Worm (Caenorhabditis elegans) whole organism, young adult: ENCODE results near the gene cgr-1.

Experiments
- B0336.3 ChIP-seq: fragments of 200-800 bp; sonication (Bioruptor generic); IDR thresholded peaks from 2 replicates; pipeline ENCODE4 v1.3.6; 2022; ENCODE audit warnings: missing genetic modification characterization, missing compliant biosample characterization
- C17E4.6 ChIP-seq: fragments of 200-800 bp; sonication (Bioruptor generic); IDR thresholded peaks from 2 replicates; pipeline ENCODE4 v1.3.6; 2022; ENCODE audit warnings: missing genetic modification reagents, missing genetic modification characterization, missing compliant biosample characterization
- F10E7.11 ChIP-seq: sonication (generic microtip); optimal IDR thresholded peaks from 2 replicates; lab custom pipeline; 2017; ENCODE audit warnings: mild to moderate bottlenecking, missing genetic modification characterization, moderate library complexity, missing compliant biosample characterization
- F37B4.10 ChIP-seq: fragments of 200-800 bp; sonication (Bioruptor generic); IDR thresholded peaks from 2 replicates; pipeline ENCODE4 v1.3.6; 2022; ENCODE audit warnings: missing genetic modification characterization, missing compliant biosample characterization
- F39B2.1 ChIP-seq: fragments of 200-800 bp; sonication (Bioruptor generic); IDR thresholded peaks from 2 replicates; pipeline ENCODE4 v1.3.6; 2022; ENCODE audit warnings: missing genetic modification reagents, missing genetic modification characterization, missing compliant biosample characterization
- F57A8.1 ChIP-seq: fragments of 200-800 bp; sonication (Bioruptor generic); optimal IDR thresholded peaks from 2 replicates; lab custom pipeline; 2018; ENCODE audit warnings: mild to moderate bottlenecking, missing genetic modification characterization, moderate library complexity, missing compliant biosample characterization
- K11D2.4 ChIP-seq: fragments of 200-800 bp; sonication (Bioruptor generic); IDR thresholded peaks from 2 replicates; pipeline ENCODE4 v1.3.6; 2022; ENCODE audit warnings: missing genetic modification reagents, missing genetic modification characterization, missing compliant biosample characterization
- K12H6.12 ChIP-seq: fragments of 200-800 bp; sonication (Bioruptor generic); optimal IDR thresholded peaks from 2 replicates; lab custom pipeline; 2018; ENCODE audit warnings: mild to moderate bottlenecking, missing genetic modification characterization, missing compliant biosample characterization
- T07F8.4 ChIP-seq: sonication (generic microtip); optimal IDR thresholded peaks from 2 replicates; lab custom pipeline; 2016; ENCODE audit warnings: mild to moderate bottlenecking, missing genetic modification characterization, moderate library complexity, missing compliant biosample characterization
- T26A5.8 ChIP-seq: sonication (generic microtip); optimal IDR thresholded peaks from 2 replicates; lab custom pipeline; 2016; ENCODE audit warnings: missing genetic modification characterization, missing compliant biosample characterization
- Y53G8AR.9 ChIP-seq: fragments of 200-800 bp; sonication (Bioruptor generic); conservative IDR thresholded peaks from 2 replicates; pipeline ENCODE4 v1.3.6; 2022; ENCODE audit warnings: missing genetic modification reagents, missing genetic modification characterization, missing compliant biosample characterization
- Y79H2A.3 ChIP-seq: fragments of 200-800 bp; sonication (Bioruptor generic); conservative IDR thresholded peaks from 2 replicates; pipeline ENCODE4 v1.3.6; 2022; ENCODE audit warnings: missing genetic modification reagents, missing genetic modification characterization, missing compliant biosample characterization
- Y95B8A.8 ChIP-seq: fragments of 200-800 bp; sonication (Bioruptor generic); IDR thresholded peaks from 2 replicates; pipeline ENCODE4 v1.3.6; 2022; ENCODE audit warnings: missing genetic modification reagents, missing genetic modification characterization, missing compliant biosample characterization
- ama-1 ChIP-seq, 3 experiments: fragments of 150-350 bp in 1 of 3; sonication (generic microtip) in 2 of 3; optimal IDR thresholded peaks; 2 replicates each; lab custom pipeline; 2014 to 2018; ENCODE audit warnings: missing biosample characterization in 2 of 3, missing genetic modification characterization in 2 of 3, missing genetic modification reagents in 2 of 3
- attf-5 ChIP-seq: fragments of 200-800 bp; sonication (Bioruptor generic); optimal IDR thresholded peaks from 2 replicates; lab custom pipeline; 2018; ENCODE audit warnings: mild to moderate bottlenecking, missing genetic modification characterization, missing compliant biosample characterization
- attf-6 ChIP-seq: fragments of 200-800 bp; sonication (Bioruptor generic); IDR thresholded peaks from 2 replicates; pipeline ENCODE4 v1.3.6; 2022; ENCODE audit warnings: missing genetic modification reagents, missing genetic modification characterization, missing compliant biosample characterization
- cebp-2 ChIP-seq: fragments of 200-800 bp; sonication (Bioruptor generic); IDR thresholded peaks from 2 replicates; pipeline ENCODE4 v1.3.6; 2022; ENCODE audit warnings: missing genetic modification characterization, missing compliant biosample characterization
- egl-18 ChIP-seq: fragments of 200-800 bp; sonication (Bioruptor generic); IDR thresholded peaks from 2 replicates; pipeline ENCODE4 v1.3.6; 2022; ENCODE audit warnings: missing genetic modification reagents, missing genetic modification characterization, missing compliant biosample characterization
- egrh-3 ChIP-seq: fragments of 200-800 bp; sonication (Bioruptor generic); IDR thresholded peaks from 2 replicates; pipeline ENCODE4 v1.3.6; 2022; ENCODE audit warnings: missing genetic modification reagents, missing genetic modification characterization, missing compliant biosample characterization
- ekl-4 ChIP-seq: fragments of 200-800 bp; sonication (Bioruptor generic); IDR thresholded peaks from 2 replicates; pipeline ENCODE4 v1.3.6; 2022; ENCODE audit warnings: missing genetic modification reagents, missing genetic modification characterization, missing compliant biosample characterization
- ets-4 ChIP-seq: fragments of 200-800 bp; sonication (Bioruptor generic); optimal IDR thresholded peaks from 2 replicates; lab custom pipeline; 2018; ENCODE audit warnings: mild to moderate bottlenecking, missing genetic modification characterization, missing compliant biosample characterization
- gei-17 ChIP-seq: fragments of 200-800 bp; sonication (Bioruptor generic); optimal IDR thresholded peaks from 2 replicates; lab custom pipeline; 2018; ENCODE audit warnings: mild to moderate bottlenecking, missing genetic modification characterization, missing compliant biosample characterization
- hlh-12 ChIP-seq: sonication (generic microtip); optimal IDR thresholded peaks from 2 replicates; lab custom pipeline; 2016; ENCODE audit warnings: missing genetic modification characterization, missing compliant biosample characterization
- hlh-26 ChIP-seq: fragments of 200-800 bp; sonication (Bioruptor generic); conservative IDR thresholded peaks from 2 replicates; pipeline ENCODE4 v1.3.6; 2022; ENCODE audit warnings: missing genetic modification reagents, missing genetic modification characterization, missing compliant biosample characterization
- hmg-1.2 ChIP-seq: fragments of 200-800 bp; sonication (Bioruptor generic); IDR thresholded peaks from 2 replicates; pipeline ENCODE4 v1.3.6; 2022; ENCODE audit warnings: missing genetic modification reagents, missing genetic modification characterization, missing compliant biosample characterization
- lag-1 ChIP-seq: fragments of 200-800 bp; sonication (Bioruptor generic); IDR thresholded peaks from 2 replicates; pipeline ENCODE4 v1.3.6; 2022; ENCODE audit warnings: missing genetic modification reagents, missing genetic modification characterization, missing compliant biosample characterization
- madf-10 ChIP-seq: sonication (generic microtip); optimal IDR thresholded peaks from 2 replicates; lab custom pipeline; 2016; ENCODE audit warnings: mild to moderate bottlenecking, missing genetic modification characterization, missing compliant biosample characterization
- madf-3 ChIP-seq: fragments of 200-800 bp; sonication (Bioruptor generic); IDR thresholded peaks from 2 replicates; pipeline ENCODE4 v1.3.6; 2022; ENCODE audit warnings: missing genetic modification reagents, missing genetic modification characterization, missing compliant biosample characterization
- madf-8 ChIP-seq: fragments of 200-800 bp; sonication (Bioruptor generic); conservative IDR thresholded peaks from 2 replicates; pipeline ENCODE4 v1.3.6; 2022; ENCODE audit warnings: missing genetic modification reagents, missing genetic modification characterization, missing compliant biosample characterization
- mes-4 ChIP-seq: sonication (generic microtip); optimal IDR thresholded peaks from 2 replicates; lab custom pipeline; 2016; ENCODE audit warnings: missing genotype, missing genetic modification characterization, missing compliant biosample characterization
- nfya-2 ChIP-seq: fragments of 200-800 bp; sonication (Bioruptor generic); IDR thresholded peaks from 2 replicates; pipeline ENCODE4 v1.3.6; 2022; ENCODE audit warnings: missing genetic modification reagents, missing genetic modification characterization, missing compliant biosample characterization
- nhr-120 ChIP-seq: fragments of 200-800 bp; sonication (Bioruptor generic); IDR thresholded peaks from 2 replicates; pipeline ENCODE4 v1.3.6; 2022; ENCODE audit warnings: missing genetic modification characterization, missing compliant biosample characterization
- pbrm-1 ChIP-seq: fragments of 200-800 bp; sonication (Bioruptor generic); IDR thresholded peaks from 2 replicates; pipeline ENCODE4 v1.3.6; 2022; ENCODE audit warnings: missing genetic modification reagents, missing genetic modification characterization, missing compliant biosample characterization
- rec-8 ChIP-seq, 2 experiments: sonication (generic microtip); optimal IDR thresholded peaks; 2 replicates each; lab custom pipeline; 2016; ENCODE audit warnings: mild to moderate bottlenecking in 2 of 2, missing genetic modification characterization in 2 of 2, missing genetic modification reagents in 2 of 2, missing genotype in 2 of 2, missing biosample characterization in 1 of 2, missing compliant biosample characterization in 1 of 2, moderate library complexity in 1 of 2
- snpc-1.3 ChIP-seq: sonication (generic microtip); optimal IDR thresholded peaks from 2 replicates; lab custom pipeline; 2017; ENCODE audit warnings: missing genetic modification characterization, mild to moderate bottlenecking, missing compliant biosample characterization, antibody characterized with exemption, moderate library complexity, missing genotype, missing genetic modification reagents; ENCODE audit not compliant: insufficient read depth
- tlf-1 ChIP-seq: fragments of 200-800 bp; sonication (Bioruptor generic); optimal IDR thresholded peaks from 2 replicates; lab custom pipeline; 2018; ENCODE audit warnings: mild to moderate bottlenecking, missing genetic modification characterization, missing compliant biosample characterization
- xnd-1 ChIP-seq: sonication (generic microtip); optimal IDR thresholded peaks from 2 replicates; lab custom pipeline; 2016; ENCODE audit warnings: missing genotype, missing genetic modification reagents, missing genetic modification characterization, missing compliant biosample characterization
- ztf-22 ChIP-seq: fragments of 200-800 bp; sonication (Bioruptor generic); optimal IDR thresholded peaks from 2 replicates; lab custom pipeline; 2018; ENCODE audit warnings: mild to moderate bottlenecking, missing genetic modification characterization, moderate library complexity, missing compliant biosample characterization
- ztf-26 ChIP-seq: sonication (generic microtip); optimal IDR thresholded peaks from 2 replicates; lab custom pipeline; 2017; ENCODE audit warnings: missing genetic modification characterization, missing compliant biosample characterization
- ztf-28 ChIP-seq: fragments of 200-800 bp; sonication (Bioruptor generic); IDR thresholded peaks from 2 replicates; pipeline ENCODE4 v1.3.6; 2022; ENCODE audit warnings: missing genetic modification reagents, missing genetic modification characterization, missing compliant biosample characterization
- ztf-6 ChIP-seq: fragments of 200-800 bp; sonication (Bioruptor generic); IDR thresholded peaks from 2 replicates; pipeline ENCODE4 v1.3.6; 2022; ENCODE audit warnings: missing genetic modification reagents, missing genetic modification characterization, missing compliant biosample characterization

cgr-1 gene

ce11 chrX:3590510-3590909 lies 9.7 kb downstream of the cgr-1 start:
- TF ChIP-seq Y79H2A.3 (GFP tag; lab: Robert Waterston, UW) (no peak), madf-10 (tag; lab: Kevin White, UChicago) (no peak), tlf-1 (GFP tag; lab: Kevin White, UChicago) (no peak)

ce11 chrX:3585625-3586024 lies 14.6 kb downstream of the cgr-1 start, which contains the start of gene T27A10.2:
Gene T27A10.2, plus strand, starts transcription at chrX:3585957.
- TF ChIP-seq ekl-4 (GFP tag; lab: Robert Waterston, UW) (no peak), egrh-3 (GFP tag; lab: Robert Waterston, UW) (peak; percentile 50; the same call in 1 of the 2 replicates), hmg-1.2 (GFP tag; lab: Robert Waterston, UW) (peak; percentile 60; the same call in 1 of the 2 replicates)

ce11 chrX:3584481-3584880 lies 15.8 kb downstream of the cgr-1 start:
- no peak for TF ChIP-seq T26A5.8 (tag; lab: Kevin White, UChicago)
- no peak for TF ChIP-seq lag-1 (GFP tag; lab: Robert Waterston, UW)
- TF ChIP-seq nhr-120 = no peak
- no peak for TF ChIP-seq ztf-28 (GFP tag; lab: Robert Waterston, UW)
- no peak for TF ChIP-seq rec-8 (tag; optimal IDR thresholded peaks at IDR 0.05; lab: Kevin White, UChicago)
- TF ChIP-seq ztf-22 (GFP tag; lab: Kevin White, UChicago) = no peak

- TF ChIP-seq pbrm-1 (GFP tag; lab: Robert Waterston, UW) (no peak), gei-17 (GFP tag; lab: Kevin White, UChicago) (no peak), attf-6 (GFP tag; lab: Robert Waterston, UW) (no peak), K12H6.12 (tag; lab: Kevin White, UChicago) (no peak), T07F8.4 (tag; lab: Kevin White, UChicago) (no peak), K11D2.4 (GFP tag; lab: Robert Waterston, UW) (no peak), nfya-2 (GFP tag; lab: Robert Waterston, UW) (no peak), ekl-4 (GFP tag; lab: Robert Waterston, UW) (no peak), ets-4 (no peak), tlf-1 (GFP tag; lab: Kevin White, UChicago) (no peak), F39B2.1 (GFP tag; lab: Robert Waterston, UW) (no peak), ama-1 (optimal IDR thresholded peaks at IDR 0.05; lab: Kevin White, UChicago) (no peak), ama-1 (GFP tag; optimal IDR thresholded peaks at IDR 0.05; lab: Kevin White, UChicago) (no peak)
- TF ChIP-seq, all 124 proteins: peak for 0
Measured at ce11 chrX:3583436-3583835, 16.8 kb downstream of the cgr-1 start.

- no peak for TF ChIP-seq ztf-26
- no peak for TF ChIP-seq attf-5 (GFP tag; lab: Kevin White, UChicago)
- TF ChIP-seq C17E4.6 = no peak
- no peak for TF ChIP-seq madf-8 (GFP tag; lab: Robert Waterston, UW)
- no peak for TF ChIP-seq hlh-26 (GFP tag; lab: Robert Waterston, UW)
- TF ChIP-seq Y53G8AR.9 (GFP tag; lab: Robert Waterston, UW) = no peak
- TF ChIP-seq ztf-6 (GFP tag; lab: Robert Waterston, UW) = no peak
- no peak for TF ChIP-seq mes-4 (tag; lab: Kevin White, UChicago)
- no peak for TF ChIP-seq F57A8.1 (GFP tag; lab: Kevin White, UChicago)
- no peak for TF ChIP-seq egl-18 (GFP tag; lab: Robert Waterston, UW)
- TF ChIP-seq F10E7.11 (tag; lab: Kevin White, UChicago) = no peak
- no peak for TF ChIP-seq madf-3 (GFP tag; lab: Robert Waterston, UW)
- no peak for TF ChIP-seq hlh-12 (tag; lab: Kevin White, UChicago)
- no peak for TF ChIP-seq cebp-2 (GFP tag; lab: Robert Waterston, UW)
- no peak for TF ChIP-seq snpc-1.3 (tag; lab: Kevin White, UChicago)
- no peak for TF ChIP-seq F37B4.10
- TF ChIP-seq B0336.3 (GFP tag; lab: Robert Waterston, UW) = no peak
- no peak for TF ChIP-seq xnd-1 (tag; lab: Kevin White, UChicago)
- TF ChIP-seq Y95B8A.8 = no peak
- TF ChIP-seq, all 124 proteins: peak for 0
Measured at ce11 chrX:3581813-3582212, 18.4 kb downstream of the cgr-1 start.
